Worm (Caenorhabditis elegans) whole organism, midembryonic: ENCODE data around the gene F41G3.21.

ENCODE experiments used
- T22C8.4 ChIP-seq: fragments of 200-800 bp; sonication (Bioruptor generic); IDR thresholded peaks from 2 replicates; pipeline ENCODE4 v1.3.6; 2022; ENCODE audit warnings: missing genetic modification characterization, missing compliant biosample characterization
- cog-1 ChIP-seq: sonication (generic microtip); optimal IDR thresholded peaks from 2 replicates; lab custom pipeline; 2016; ENCODE audit warnings: missing genetic modification characterization, missing compliant biosample characterization
- flt-1 ChIP-seq: fragments of 200-800 bp; sonication (Bioruptor generic); IDR thresholded peaks from 2 replicates; pipeline ENCODE4 v1.3.6; 2022; ENCODE audit warnings: missing genetic modification characterization, missing compliant biosample characterization
- klf-2 ChIP-seq: fragments of 200-800 bp; sonication (Bioruptor generic); conservative IDR thresholded peaks from 2 replicates; pipeline ENCODE4 v1.3.6; 2022; ENCODE audit warnings: missing genetic modification reagents, missing genetic modification characterization, missing compliant biosample characterization
- med-1 ChIP-seq: sonication (generic microtip); optimal IDR thresholded peaks from 2 replicates; lab custom pipeline; 2017; ENCODE audit warnings: missing genetic modification characterization, mild to moderate bottlenecking, missing compliant biosample characterization, antibody characterized with exemption, missing genetic modification reagents; ENCODE audit not compliant: insufficient read depth
- ref-1 ChIP-seq: fragments of 200-800 bp; sonication (Bioruptor generic); conservative IDR thresholded peaks from 2 replicates; pipeline ENCODE4 v1.3.6; 2022; ENCODE audit warnings: missing genetic modification reagents, missing genetic modification characterization, missing compliant biosample characterization
- tab-1 ChIP-seq: fragments of 200-800 bp; sonication (Bioruptor generic); IDR thresholded peaks from 2 replicates; pipeline ENCODE4 v1.3.6; 2022; ENCODE audit warnings: missing genetic modification characterization, missing compliant biosample characterization
- ztf-23 ChIP-seq: fragments of 200-800 bp; sonication (Bioruptor generic); IDR thresholded peaks from 2 replicates; pipeline ENCODE4 v1.3.6; 2022; ENCODE audit warnings: missing genetic modification reagents, missing genetic modification characterization, missing compliant biosample characterization
- ztf-29 ChIP-seq: fragments of 200-800 bp; sonication (Bioruptor generic); IDR thresholded peaks from 2 replicates; pipeline ENCODE4 v1.3.6; 2022; ENCODE audit warnings: missing genetic modification reagents, missing genetic modification characterization, missing compliant biosample characterization

F41G3.21 gene

DNA sequence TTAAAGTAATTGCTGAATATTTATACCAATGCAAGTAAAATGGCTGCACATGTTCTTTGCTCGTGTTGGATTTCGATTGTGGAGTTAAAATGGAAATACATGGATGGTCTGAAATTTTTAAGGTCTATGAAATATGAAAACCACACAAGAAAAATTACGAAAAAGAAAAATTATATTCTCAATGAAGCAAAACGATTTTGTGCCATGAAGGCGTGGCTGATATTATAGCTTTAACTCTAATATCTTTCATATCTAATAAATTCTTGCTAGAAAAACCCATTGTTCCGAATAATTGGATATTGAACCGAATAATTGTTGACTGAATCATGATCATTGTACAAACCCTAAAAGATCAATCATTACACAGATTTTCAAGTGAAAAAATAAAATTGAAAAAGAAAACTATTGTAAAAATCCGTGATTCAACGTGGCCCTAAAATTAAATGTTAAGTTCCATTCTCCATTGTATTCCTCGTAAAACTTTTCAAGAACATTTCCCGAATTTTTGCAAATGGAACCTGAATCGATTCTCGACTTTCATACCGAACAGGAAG, 2.0 kb upstream of the F41G3.21 start, which contains the start of the genes srx-95 and fis-1:
Gene srx-95 (minus strand): TSS at position 101 of the 554 bp plus-strand sequence.
Gene fis-1 (plus strand): TSS at position 504 of the 554 bp plus-strand sequence.
- no peak for TF ChIP-seq klf-2 (GFP tag; lab: Robert Waterston, UW)
- TF ChIP-seq T22C8.4 (GFP tag; lab: Robert Waterston, UW) = no peak
- no peak for TF ChIP-seq ztf-29
- TF ChIP-seq ref-1 (GFP tag; lab: Robert Waterston, UW) = no peak
- TF ChIP-seq med-1 (GFP tag; lab: Kevin White, UChicago) = no peak
- no peak for TF ChIP-seq ztf-23 (GFP tag; lab: Robert Waterston, UW)
- no peak for TF ChIP-seq cog-1 (tag; lab: Kevin White, UChicago)
- no peak for TF ChIP-seq tab-1 (GFP tag; lab: Robert Waterston, UW)
- TF ChIP-seq flt-1 (GFP tag; lab: Robert Waterston, UW) = no peak

ce11 chrII:6752027-6752426, 723 bp downstream of the F41G3.21 start, which contains the start of gene F41G3.19:
Gene F41G3.19, minus strand, starts transcription at chrII:6752127.
- TF ChIP-seq ztf-23 (GFP tag; lab: Robert Waterston, UW) = no peak
- no peak for TF ChIP-seq cog-1 (tag; lab: Kevin White, UChicago)
- no peak for TF ChIP-seq T22C8.4 (GFP tag; lab: Robert Waterston, UW)
- TF ChIP-seq flt-1 (GFP tag; lab: Robert Waterston, UW) = no peak
- TF ChIP-seq ref-1 (GFP tag; lab: Robert Waterston, UW) = no peak
- no peak for TF ChIP-seq klf-2 (GFP tag; lab: Robert Waterston, UW)
- no peak for TF ChIP-seq med-1 (GFP tag; lab: Kevin White, UChicago)
- TF ChIP-seq ztf-29 = no peak
- TF ChIP-seq tab-1 (GFP tag; lab: Robert Waterston, UW) = no peak

DNA sequence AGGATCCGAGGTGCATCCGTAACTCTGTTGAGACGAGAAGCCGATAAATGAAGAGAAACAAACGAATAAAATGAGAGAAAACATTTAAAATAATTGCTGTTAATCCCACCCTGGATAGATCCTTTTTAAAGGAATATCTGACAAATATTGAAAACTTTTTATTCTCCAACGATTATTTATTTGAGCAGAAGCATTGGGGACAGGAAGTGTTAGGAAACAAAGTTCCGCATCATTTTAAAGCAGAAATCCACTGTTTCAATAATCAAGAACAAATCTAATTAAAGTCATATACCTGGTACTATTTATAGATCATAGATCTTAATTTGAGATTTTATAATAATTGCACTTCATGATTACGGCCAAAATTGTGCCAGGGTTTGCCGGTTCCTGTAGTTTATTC, 1.8 kb downstream of the F41G3.21 start, which contains the start of gene F41G3.20:
Gene F41G3.20 (minus strand): TSS at position 101 of the 400 bp plus-strand sequence.
- TF ChIP-seq tab-1 (GFP tag; lab: Robert Waterston, UW) = no peak
- no peak for TF ChIP-seq T22C8.4 (GFP tag; lab: Robert Waterston, UW)
- no peak for TF ChIP-seq ztf-29
- TF ChIP-seq ref-1 (GFP tag; lab: Robert Waterston, UW) = no peak
- TF ChIP-seq flt-1 (GFP tag; lab: Robert Waterston, UW) = no peak
- no peak for TF ChIP-seq cog-1 (tag; lab: Kevin White, UChicago)
- no peak for TF ChIP-seq klf-2 (GFP tag; lab: Robert Waterston, UW)
- TF ChIP-seq ztf-23 (GFP tag; lab: Robert Waterston, UW) = no peak
- no peak for TF ChIP-seq med-1 (GFP tag; lab: Kevin White, UChicago)

DNA sequence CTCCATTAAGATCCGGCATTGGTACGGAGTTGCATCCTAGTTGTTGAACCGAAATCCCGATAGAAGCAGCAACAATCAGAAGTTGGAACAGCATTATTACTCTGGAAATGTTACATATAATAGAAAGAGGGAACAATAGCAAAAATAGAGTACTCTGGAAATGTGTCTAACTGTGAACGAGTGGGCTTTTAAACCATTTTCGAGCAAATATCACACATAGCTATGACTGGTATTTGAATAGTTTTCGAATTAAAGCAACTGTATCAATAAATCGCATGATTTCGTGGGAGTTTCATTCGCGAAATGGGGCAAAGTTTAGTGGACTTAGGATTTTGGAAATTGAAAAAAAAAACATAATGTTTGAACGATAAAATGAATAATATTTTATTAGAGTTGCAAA, 3.3 kb downstream of the F41G3.21 start, which contains the start of gene F41G3.10:
Gene F41G3.10 (minus strand): TSS at position 101 of the 400 bp plus-strand sequence.
- TF ChIP-seq flt-1 (GFP tag; lab: Robert Waterston, UW) = no peak
- no peak for TF ChIP-seq tab-1 (GFP tag; lab: Robert Waterston, UW)
- no peak for TF ChIP-seq cog-1 (tag; lab: Kevin White, UChicago)
- no peak for TF ChIP-seq ztf-23 (GFP tag; lab: Robert Waterston, UW)
- TF ChIP-seq T22C8.4 (GFP tag; lab: Robert Waterston, UW) = no peak
- TF ChIP-seq ref-1 (GFP tag; lab: Robert Waterston, UW) = no peak
- no peak for TF ChIP-seq med-1 (GFP tag; lab: Kevin White, UChicago)
- no peak for TF ChIP-seq ztf-29
- TF ChIP-seq klf-2 (GFP tag; lab: Robert Waterston, UW) = no peak

DNA sequence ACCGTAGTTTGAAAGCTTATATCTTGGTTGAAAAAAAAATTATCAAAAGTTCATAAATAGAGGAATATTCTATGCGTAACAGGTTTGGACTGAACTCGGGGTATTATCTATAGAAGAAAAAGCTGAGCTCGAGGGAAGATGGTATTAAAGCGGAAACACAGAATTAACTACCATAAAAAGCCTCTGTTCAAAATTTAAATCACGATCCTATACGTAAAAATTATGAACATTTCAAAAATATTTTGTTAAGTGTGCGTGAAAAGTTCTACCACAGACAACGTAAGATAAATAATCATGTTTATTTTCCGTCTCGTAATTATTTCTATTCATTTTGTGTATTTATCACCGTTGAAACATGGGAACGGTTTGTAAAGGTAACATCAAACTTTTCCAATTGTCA, 6.3 kb downstream of the F41G3.21 start, which contains the start of gene F41G3.5:
Gene F41G3.5 (plus strand): TSS at position 301 of the 400 bp plus-strand sequence.
- TF ChIP-seq T22C8.4 (GFP tag; lab: Robert Waterston, UW) (no peak), ztf-23 (GFP tag; lab: Robert Waterston, UW) (no peak), med-1 (GFP tag; lab: Kevin White, UChicago) (no peak), ztf-29 (no peak), ref-1 (GFP tag; lab: Robert Waterston, UW) (no peak), flt-1 (GFP tag; lab: Robert Waterston, UW) (no peak), tab-1 (GFP tag; lab: Robert Waterston, UW) (no peak), cog-1 (tag; lab: Kevin White, UChicago) (no peak)

- TF ChIP-seq klf-2 (GFP tag; lab: Robert Waterston, UW) (no peak), T22C8.4 (GFP tag; lab: Robert Waterston, UW) (no peak), flt-1 (GFP tag; lab: Robert Waterston, UW) (no peak), ref-1 (GFP tag; lab: Robert Waterston, UW) (no peak), cog-1 (tag; lab: Kevin White, UChicago) (no peak), ztf-23 (GFP tag; lab: Robert Waterston, UW) (no peak), tab-1 (GFP tag; lab: Robert Waterston, UW) (no peak), ztf-29 (no peak), med-1 (GFP tag; lab: Kevin White, UChicago) (no peak)
Observed at ce11 chrII:6745783-6746182, 7.0 kb downstream of the F41G3.21 start, which contains the start of gene ins-14. Gene ins-14, minus strand, starts transcription at chrII:6745814.

DNA sequence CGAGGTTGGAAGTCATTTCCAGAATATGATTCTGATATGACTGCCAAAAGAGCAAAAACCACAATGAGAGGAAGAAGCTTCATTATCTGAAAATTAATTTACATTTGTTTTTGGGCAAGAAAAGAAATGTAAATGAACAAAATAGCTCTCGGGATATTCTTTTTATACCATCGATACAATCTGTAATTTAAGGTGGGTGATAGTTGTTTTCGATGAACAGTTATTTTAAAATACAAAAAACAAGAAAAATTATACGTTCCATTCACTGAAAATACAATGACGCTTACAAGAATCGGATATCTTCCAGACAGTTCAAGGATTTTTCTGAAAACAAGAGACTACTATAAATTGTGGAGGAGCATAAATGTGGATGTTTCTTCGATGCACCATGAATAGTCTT, 8.1 kb downstream of the F41G3.21 start, which contains the start of gene ins-15:
Gene ins-15 (minus strand): TSS at position 101 of the 400 bp plus-strand sequence.
- no peak for TF ChIP-seq med-1 (GFP tag; lab: Kevin White, UChicago)
- TF ChIP-seq ref-1 (GFP tag; lab: Robert Waterston, UW) = no peak
- TF ChIP-seq ztf-29 = no peak
- TF ChIP-seq T22C8.4 (GFP tag; lab: Robert Waterston, UW) = no peak
- TF ChIP-seq ztf-23 (GFP tag; lab: Robert Waterston, UW) = no peak
- no peak for TF ChIP-seq flt-1 (GFP tag; lab: Robert Waterston, UW)
- TF ChIP-seq klf-2 (GFP tag; lab: Robert Waterston, UW) = no peak
- TF ChIP-seq cog-1 (tag; lab: Kevin White, UChicago) = no peak
- no peak for TF ChIP-seq tab-1 (GFP tag; lab: Robert Waterston, UW)

- no peak for TF ChIP-seq ztf-29
- TF ChIP-seq ref-1 (GFP tag; lab: Robert Waterston, UW) = no peak
- TF ChIP-seq klf-2 (GFP tag; lab: Robert Waterston, UW) = no peak
Observed at ce11 chrII:6742614-6743013, 10.1 kb downstream of the F41G3.21 start, which contains the start of gene F41G3.6. Gene F41G3.6, plus strand, starts transcription at chrII:6742914.
